Worm (Caenorhabditis elegans) whole organism, mixed stage, embryonic: ENCODE results near the gene F43G6.8.

Source experiments
- M03D4.4 ChIP-seq: sonication (generic microtip); optimal IDR thresholded peaks from 2 replicates; lab custom pipeline; 2017; ENCODE audit warnings: mild to moderate bottlenecking, missing genetic modification characterization, missing compliant biosample characterization
- bed-3 ChIP-seq: fragments of 200-800 bp; sonication (Bioruptor generic); optimal IDR thresholded peaks from 3 replicates; lab custom pipeline; 2018; ENCODE audit warnings: mild to moderate bottlenecking, missing genetic modification characterization, moderate library complexity, missing compliant biosample characterization
- blmp-1 ChIP-seq: fragments of 150-350 bp; optimal IDR thresholded peaks from 2 replicates; lab custom pipeline; 2014; ENCODE audit warnings: missing biosample characterization, missing genetic modification characterization
- ceh-39 ChIP-seq: fragments of 150-350 bp; optimal IDR thresholded peaks from 2 replicates; lab custom pipeline; 2014; ENCODE audit warnings: missing biosample characterization, missing genetic modification characterization
- ceh-43 ChIP-seq: fragments of 200-800 bp; sonication (Bioruptor generic); optimal IDR thresholded peaks from 2 replicates; lab custom pipeline; 2018; ENCODE audit warnings: mild to moderate bottlenecking, missing genetic modification characterization, moderate library complexity, missing compliant biosample characterization
- ces-1 ChIP-seq: fragments of 150-350 bp; optimal IDR thresholded peaks from 2 replicates; lab custom pipeline; 2014; ENCODE audit warnings: missing biosample characterization, missing genetic modification reagents, missing genetic modification characterization
- cnd-1 ChIP-seq: fragments of 200-800 bp; sonication (Bioruptor generic); optimal IDR thresholded peaks from 2 replicates; lab custom pipeline; 2018; ENCODE audit warnings: mild to moderate bottlenecking, missing genetic modification characterization, missing compliant biosample characterization
- drap-1 ChIP-seq: fragments of 200-800 bp; sonication (Bioruptor generic); optimal IDR thresholded peaks from 3 replicates; lab custom pipeline; 2018; ENCODE audit warnings: mild to moderate bottlenecking, missing genetic modification characterization, missing compliant biosample characterization
- elt-1 ChIP-seq: sonication (generic microtip); optimal IDR thresholded peaks from 2 replicates; lab custom pipeline; 2017; ENCODE audit warnings: missing genetic modification characterization, mild to moderate bottlenecking, missing compliant biosample characterization, antibody characterized with exemption, moderate library complexity, borderline replicate concordance; ENCODE audit not compliant: insufficient read depth
- elt-3 ChIP-seq: fragments of 150-350 bp; optimal IDR thresholded peaks from 2 replicates; lab custom pipeline; 2014; ENCODE audit warnings: missing biosample characterization, missing genetic modification characterization
- flh-1 ChIP-seq: fragments of 200-800 bp; sonication (Bioruptor generic); optimal IDR thresholded peaks from 2 replicates; lab custom pipeline; 2018; ENCODE audit warnings: mild to moderate bottlenecking, missing genetic modification characterization, moderate library complexity, missing compliant biosample characterization
- hlh-1 ChIP-seq: fragments of 150-350 bp; optimal IDR thresholded peaks from 2 replicates; lab custom pipeline; 2014; ENCODE audit warnings: missing biosample characterization, missing genetic modification reagents, missing genetic modification characterization
- lin-13 ChIP-seq: fragments of 150-350 bp; optimal IDR thresholded peaks from 2 replicates; lab custom pipeline; 2014; ENCODE audit warnings: missing biosample characterization, missing genetic modification characterization
- lin-32 ChIP-seq: fragments of 200-800 bp; sonication (Bioruptor generic); optimal IDR thresholded peaks from 2 replicates; lab custom pipeline; 2018; ENCODE audit warnings: mild to moderate bottlenecking, missing genetic modification characterization, missing compliant biosample characterization
- lsy-2 ChIP-seq: fragments of 150-350 bp; optimal IDR thresholded peaks from 2 replicates; lab custom pipeline; 2014; ENCODE audit warnings: missing biosample characterization, missing genetic modification characterization
- mab-5 ChIP-seq: fragments of 150-350 bp; optimal IDR thresholded peaks from 2 replicates; lab custom pipeline; 2014; ENCODE audit warnings: missing biosample characterization, missing genetic modification characterization
- mep-1 ChIP-seq: fragments of 150-350 bp; optimal IDR thresholded peaks from 2 replicates; lab custom pipeline; 2017; ENCODE audit warnings: missing biosample characterization, missing genetic modification reagents, missing genetic modification characterization, inconsistent platforms
- mls-2 ChIP-seq: sonication (generic microtip); optimal IDR thresholded peaks from 2 replicates; lab custom pipeline; 2016; ENCODE audit warnings: mild to moderate bottlenecking, missing genetic modification characterization, moderate library complexity, missing compliant biosample characterization
- nhr-12 ChIP-seq: fragments of 150-350 bp; optimal IDR thresholded peaks from 2 replicates; lab custom pipeline; 2014; ENCODE audit warnings: missing biosample characterization, missing genetic modification characterization
- nhr-2 ChIP-seq: fragments of 150-350 bp; optimal IDR thresholded peaks from 2 replicates; lab custom pipeline; 2014; ENCODE audit warnings: missing biosample characterization, missing genetic modification characterization
- nhr-237 ChIP-seq: fragments of 150-350 bp; optimal IDR thresholded peaks from 2 replicates; lab custom pipeline; 2014; ENCODE audit warnings: missing biosample characterization, missing genetic modification characterization
- nhr-28 ChIP-seq: fragments of 150-350 bp; optimal IDR thresholded peaks from 2 replicates; lab custom pipeline; 2014; ENCODE audit warnings: missing biosample characterization, missing genetic modification characterization
- nhr-76 ChIP-seq: sonication (generic microtip); optimal IDR thresholded peaks from 2 replicates; lab custom pipeline; 2017; ENCODE audit warnings: missing biosample characterization, missing genetic modification characterization
- pha-4 ChIP-seq: fragments of 150-350 bp; optimal IDR thresholded peaks from 2 replicates; lab custom pipeline; 2018; ENCODE audit warnings: missing biosample characterization, missing genetic modification reagents, missing genetic modification characterization
- sem-2 ChIP-seq: fragments of 200-800 bp; sonication (Bioruptor generic); optimal IDR thresholded peaks from 2 replicates; lab custom pipeline; 2018; ENCODE audit warnings: mild to moderate bottlenecking, missing genetic modification characterization, missing compliant biosample characterization
- snpc-4 ChIP-seq: fragments of 150-350 bp; optimal IDR thresholded peaks from 2 replicates; lab custom pipeline; 2014; ENCODE audit warnings: missing biosample characterization, missing genetic modification characterization
- sptf-1 ChIP-seq: sonication (generic microtip); optimal IDR thresholded peaks from 2 replicates; lab custom pipeline; 2017; ENCODE audit warnings: mild to moderate bottlenecking, missing genetic modification characterization, moderate library complexity, missing compliant biosample characterization
- tbx-8 ChIP-seq: fragments of 200-800 bp; sonication (Bioruptor generic); optimal IDR thresholded peaks from 2 replicates; lab custom pipeline; 2018; ENCODE audit warnings: mild to moderate bottlenecking, missing genetic modification characterization, moderate library complexity, missing compliant biosample characterization
- unc-120 ChIP-seq: sonication (generic microtip); optimal IDR thresholded peaks from 2 replicates; lab custom pipeline; 2017; ENCODE audit warnings: missing genetic modification characterization, missing compliant biosample characterization; ENCODE audit not compliant: poor library complexity, severe bottlenecking
- unc-39 ChIP-seq: fragments of 150-350 bp; optimal IDR thresholded peaks from 2 replicates; lab custom pipeline; 2014; ENCODE audit warnings: missing biosample characterization, missing genetic modification characterization
- unc-62 ChIP-seq: fragments of 150-350 bp; optimal IDR thresholded peaks from 2 replicates; lab custom pipeline; 2014; ENCODE audit warnings: missing biosample characterization, missing genetic modification reagents, missing genetic modification characterization
- zip-8 ChIP-seq: fragments of 150-350 bp; optimal IDR thresholded peaks from 2 replicates; lab custom pipeline; 2014; ENCODE audit warnings: missing biosample characterization, missing genetic modification characterization
- ztf-11 ChIP-seq: fragments of 150-350 bp; optimal IDR thresholded peaks from 2 replicates; lab custom pipeline; 2014; ENCODE audit warnings: missing biosample characterization, missing genetic modification characterization

F43G6.8 gene

DNA sequence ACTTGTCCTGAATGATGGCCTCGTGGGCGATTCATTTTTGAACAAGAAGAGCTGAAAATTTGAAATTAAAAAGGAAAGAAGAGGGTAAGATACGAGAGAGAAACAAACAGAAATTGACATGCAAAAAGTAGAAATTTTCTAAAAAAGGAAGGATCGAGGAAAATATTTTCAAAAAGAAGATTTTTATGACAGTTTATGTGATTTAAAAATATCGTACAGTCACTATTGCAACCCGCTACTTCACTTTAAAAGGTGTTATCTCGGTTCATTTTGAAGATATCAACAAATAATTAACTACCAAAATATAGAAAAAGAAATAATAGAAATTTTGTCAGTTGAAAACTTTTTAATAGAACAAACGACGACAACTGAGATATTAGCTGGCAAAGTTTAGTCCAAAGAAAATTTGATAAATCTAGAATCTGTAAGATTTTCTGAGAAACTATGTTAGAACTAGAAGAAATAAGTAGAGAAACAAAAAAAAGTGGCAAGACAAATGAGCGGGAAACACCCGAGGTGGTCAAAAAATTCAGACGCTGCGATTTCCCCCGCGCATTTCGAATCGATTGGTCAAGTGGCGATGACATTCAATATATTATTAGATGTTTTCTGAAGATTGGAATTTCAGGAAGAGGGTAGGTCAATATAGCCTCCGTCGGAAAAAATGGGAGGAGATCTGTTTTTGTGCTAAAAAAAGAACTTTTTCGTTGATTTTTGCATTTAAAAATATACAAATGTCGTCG lies 9.8 kb upstream of the F43G6.8 start, which contains the start of gene Y6D1A.1:
Gene Y6D1A.1, minus strand, starts transcription at position 51 of the 743 bp plus-strand sequence.
- TF ChIP-seq tbx-8 (GFP tag; lab: Kevin White, UChicago), result no peak
- TF ChIP-seq unc-120 (tag; lab: Kevin White, UChicago), result no peak
- no peak for TF ChIP-seq blmp-1 (tag; lab: Kevin White, UChicago)
- TF ChIP-seq elt-1 (tag; lab: Kevin White, UChicago), result no peak
- TF ChIP-seq snpc-4 (tag; lab: Kevin White, UChicago), result no peak
- TF ChIP-seq nhr-12 (tag; lab: Kevin White, UChicago), result no peak
- no peak for TF ChIP-seq ceh-43 (GFP tag; lab: Kevin White, UChicago)
- no peak for TF ChIP-seq ztf-11 (tag; lab: Kevin White, UChicago)
- TF ChIP-seq unc-39 (tag; lab: Kevin White, UChicago), result no peak
- no peak for TF ChIP-seq nhr-76 (tag; lab: Kevin White, UChicago)
- no peak for TF ChIP-seq ces-1 (GFP tag; lab: Kevin White, UChicago)
- TF ChIP-seq, all 35 proteins: peak for 0

DNA sequence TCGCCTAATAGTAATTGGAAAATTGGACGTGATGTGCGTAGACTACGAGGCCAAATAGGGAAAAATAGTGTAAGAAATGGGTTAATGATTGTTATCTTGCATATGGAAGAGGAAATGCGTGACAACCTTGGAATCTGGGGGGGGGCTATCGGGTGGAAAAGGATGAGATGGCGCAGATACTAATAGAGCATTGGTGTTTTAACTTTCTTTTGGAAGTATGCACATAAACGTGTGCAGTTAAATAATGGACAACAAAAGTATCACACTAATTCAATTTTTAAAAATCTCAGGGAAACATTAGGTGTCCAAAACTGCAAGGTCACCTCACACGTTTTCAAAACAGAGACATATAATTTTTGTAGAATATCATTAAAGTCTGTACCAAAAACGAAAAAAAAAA lies 5.9 kb upstream of the F43G6.8 start, which contains the start of gene Y6D1A.2:
Gene Y6D1A.2, minus strand, starts transcription at position 101 of the 400 bp plus-strand sequence.
- TF ChIP-seq ztf-11 (tag; lab: Kevin White, UChicago) (no peak), nhr-76 (tag; lab: Kevin White, UChicago) (no peak), unc-39 (tag; lab: Kevin White, UChicago) (no peak), tbx-8 (GFP tag; lab: Kevin White, UChicago) (no peak), elt-1 (tag; lab: Kevin White, UChicago) (peak; percentile 50), blmp-1 (tag; lab: Kevin White, UChicago) (no peak), sem-2 (GFP tag; lab: Kevin White, UChicago) (no peak)

DNA sequence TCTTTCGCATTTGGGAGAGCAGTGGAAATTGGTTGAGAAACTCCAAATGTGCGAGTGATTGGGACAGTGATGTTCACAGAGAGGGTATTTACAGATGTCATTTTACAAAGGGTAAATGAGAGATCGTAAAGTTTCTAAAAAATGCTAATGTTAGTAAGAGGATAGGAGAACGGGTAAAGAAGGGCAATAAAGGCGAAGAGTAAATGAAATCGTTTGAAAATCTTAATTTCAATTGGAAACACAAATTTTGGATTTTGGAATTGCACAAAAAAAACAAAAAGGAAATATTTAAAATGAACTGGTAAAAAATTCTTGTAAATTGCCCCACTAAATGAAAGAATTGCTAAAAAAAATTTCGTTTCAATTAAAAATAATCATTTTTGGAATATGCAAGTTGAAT lies 2.6 kb upstream of the F43G6.8 start, which contains the start of gene pap-3:
Gene pap-3, minus strand, starts transcription at position 101 of the 400 bp plus-strand sequence.
- TF ChIP-seq hlh-1, result no peak
- no peak for TF ChIP-seq lin-13
- no peak for TF ChIP-seq pha-4 (tag; lab: Kevin White, UChicago)
- TF ChIP-seq unc-120 (tag; lab: Kevin White, UChicago), result no peak
- TF ChIP-seq unc-62, result no peak
- no peak for TF ChIP-seq lsy-2 (tag; lab: Kevin White, UChicago)
- no peak for TF ChIP-seq ceh-39 (tag; lab: Kevin White, UChicago)
- no peak for TF ChIP-seq nhr-28 (tag; lab: Kevin White, UChicago)
- TF ChIP-seq elt-3 (tag; lab: Kevin White, UChicago), result no peak
- no peak for TF ChIP-seq zip-8 (tag; lab: Kevin White, UChicago)
- TF ChIP-seq cnd-1, result no peak

DNA sequence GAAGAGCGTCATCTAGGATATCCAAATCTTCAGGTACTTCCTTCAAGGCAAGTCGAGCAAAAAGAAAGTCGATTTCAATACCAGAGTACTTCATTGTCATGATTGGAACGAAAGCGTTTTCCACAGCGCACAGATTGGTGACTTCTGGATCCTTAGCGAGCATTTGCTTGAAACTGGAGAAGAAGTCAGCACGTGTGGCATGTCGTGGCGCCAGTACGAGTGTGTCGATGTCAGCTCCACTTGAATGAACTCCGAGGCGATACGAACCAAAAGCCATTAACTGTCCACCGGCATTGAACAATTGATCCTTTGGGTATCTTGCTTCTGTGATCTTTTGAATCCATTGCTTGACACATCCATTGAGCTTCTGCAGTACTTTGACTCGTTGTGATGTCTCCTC lies 2.1 kb upstream of the F43G6.8 start:
- no peak for TF ChIP-seq ceh-39 (tag; lab: Kevin White, UChicago)
- TF ChIP-seq lin-32 (GFP tag; lab: Kevin White, UChicago), result no peak
- no peak for TF ChIP-seq nhr-12 (tag; lab: Kevin White, UChicago)
- no peak for TF ChIP-seq tbx-8 (GFP tag; lab: Kevin White, UChicago)
- TF ChIP-seq drap-1, result no peak
- TF ChIP-seq mls-2 (tag; lab: Kevin White, UChicago), result no peak

DNA sequence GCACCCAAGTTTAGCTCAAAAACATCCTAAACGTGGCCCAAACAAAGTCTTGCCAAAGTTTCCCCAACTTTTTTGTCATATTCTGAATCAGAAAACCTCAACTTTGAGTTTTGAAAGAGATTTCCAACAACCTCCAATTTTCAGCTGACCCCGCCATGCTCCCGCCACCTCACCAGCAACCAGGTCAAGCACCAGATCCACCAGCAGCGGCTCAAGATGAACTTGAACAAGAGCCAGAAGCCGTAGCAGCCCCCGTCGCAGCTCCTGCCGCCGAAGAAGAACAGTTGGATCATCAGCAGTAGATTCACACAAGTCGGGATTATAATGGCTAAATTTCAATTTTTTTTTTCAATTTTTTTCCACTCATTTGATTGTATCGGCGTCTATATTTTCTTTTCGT lies 2.7 kb downstream of the F43G6.8 start:
- TF ChIP-seq hlh-1 (no peak), sptf-1 (tag; lab: Kevin White, UChicago) (no peak), ces-1 (GFP tag; lab: Kevin White, UChicago) (no peak), mls-2 (tag; lab: Kevin White, UChicago) (no peak), pha-4 (tag; lab: Kevin White, UChicago) (no peak)

DNA sequence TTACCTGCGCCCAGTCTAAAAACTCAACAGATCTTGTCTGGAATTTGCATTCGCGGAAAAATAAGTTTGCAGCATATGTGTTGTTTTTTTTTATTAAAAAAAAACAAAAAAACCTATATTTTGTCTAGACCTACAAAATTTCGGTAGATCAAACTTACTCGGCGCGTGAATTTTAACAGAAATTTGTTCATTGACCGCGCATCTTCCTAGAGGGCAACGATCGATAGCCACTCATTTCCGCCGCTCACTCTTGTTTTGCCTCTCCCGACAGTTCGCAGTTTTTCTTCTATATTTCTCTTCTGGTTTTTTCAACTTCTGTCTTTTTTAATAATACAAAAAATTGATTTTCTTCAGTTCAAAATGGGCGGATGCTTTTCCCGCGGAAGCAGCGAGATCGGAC lies 3.5 kb downstream of the F43G6.8 start, which contains the start of gene F43G6.7:
Gene F43G6.7, plus strand, starts transcription at position 355 of the 400 bp plus-strand sequence.
- TF ChIP-seq M03D4.4 (tag; lab: Kevin White, UChicago), result no peak
- TF ChIP-seq nhr-28 (tag; lab: Kevin White, UChicago), result no peak
- no peak for TF ChIP-seq bed-3 (GFP tag; lab: Kevin White, UChicago)
- no peak for TF ChIP-seq unc-120 (tag; lab: Kevin White, UChicago)
- no peak for TF ChIP-seq drap-1
- TF ChIP-seq ces-1 (GFP tag; lab: Kevin White, UChicago), result no peak
- TF ChIP-seq pha-4 (tag; lab: Kevin White, UChicago), result no peak
- TF ChIP-seq lsy-2 (tag; lab: Kevin White, UChicago), result no peak
- no peak for TF ChIP-seq nhr-237
- no peak for TF ChIP-seq elt-3 (tag; lab: Kevin White, UChicago)
- TF ChIP-seq nhr-76 (tag; lab: Kevin White, UChicago), result no peak
- TF ChIP-seq mep-1, result no peak
- no peak for TF ChIP-seq nhr-2 (tag; lab: Kevin White, UChicago)
- TF ChIP-seq flh-1 (GFP tag; lab: Kevin White, UChicago), result no peak
- no peak for TF ChIP-seq mab-5 (tag; lab: Kevin White, UChicago)
- no peak for TF ChIP-seq hlh-1
- TF ChIP-seq elt-1 (tag; lab: Kevin White, UChicago), result no peak
- TF ChIP-seq, all 35 proteins: peak for 0
